Fruit fly (Drosophila melanogaster): ENCODE measurements around the gene GNBP2.

DNA sequence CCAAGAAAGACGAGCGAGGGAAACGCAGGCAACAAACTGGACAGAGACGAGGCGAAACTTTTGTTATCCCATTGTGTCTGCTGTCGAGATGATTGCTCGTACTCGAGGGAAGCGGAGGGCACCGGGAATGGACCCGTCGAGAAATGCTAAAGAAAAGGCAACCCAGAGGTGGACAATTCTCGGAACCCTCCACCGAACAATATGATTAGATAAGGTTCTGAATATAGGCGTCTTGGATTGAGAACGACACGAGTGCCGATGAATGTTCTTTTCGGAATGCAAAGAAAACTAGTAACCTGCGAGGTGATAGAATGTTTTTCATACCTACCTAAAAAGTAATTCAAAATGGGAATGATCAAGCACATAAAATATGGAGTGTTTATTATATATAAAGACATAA, 45.3 kb downstream of the GNBP2 start:
- TF ChIP-seq CG8478 (optimal IDR thresholded peaks at IDR 0.05), result no peak
- no peak for TF ChIP-seq CTCF (optimal IDR thresholded peaks at IDR 0.05)

Data from S2 (cell line).